Fruit fly (Drosophila melanogaster) whole organism, embryonic: ENCODE data around the gene CG8097.

Experiments
- Awh ChIP-seq: fragments of 200-800 bp; sonication (Bioruptor generic); IDR thresholded peaks from 2 replicates; pipeline ENCODE4, ENCODE4 v1.3.6; 2022; ENCODE audit warnings: missing biosample characterization, missing genetic modification characterization
- CG10366 ChIP-seq: fragments of 200-800 bp; sonication (Bioruptor generic); IDR thresholded peaks from 2 replicates; pipeline ENCODE4 v1.3.6; 2022; ENCODE audit warnings: missing biosample characterization, missing genetic modification characterization
- CG11504 ChIP-seq: fragments of 200-800 bp; sonication (Bioruptor generic); optimal IDR thresholded peaks from 3 replicates; lab custom pipeline; 2019; ENCODE audit warnings: missing biosample characterization, mild to moderate bottlenecking, missing genetic modification characterization, moderate library complexity
- CG13287 ChIP-seq: fragments of 200-800 bp; sonication (Bioruptor generic); IDR thresholded peaks from 2 replicates; pipeline ENCODE4 v1.3.6; 2022; ENCODE audit warnings: missing biosample characterization, missing genetic modification characterization; ENCODE audit not compliant: partially characterized antibody
- CG13624 ChIP-seq: fragments of 200-800 bp; sonication (Bioruptor generic); optimal IDR thresholded peaks from 2 replicates; lab custom pipeline; 2016; ENCODE audit warnings: missing biosample characterization, missing genetic modification characterization
- CG13894 ChIP-seq: fragments of 200-800 bp; sonication (Bioruptor generic); optimal IDR thresholded peaks from 3 replicates; lab custom pipeline; 2018; ENCODE audit warnings: missing biosample characterization, mild to moderate bottlenecking, missing genetic modification characterization, moderate library complexity
- CG14441 ChIP-seq: fragments of 200-800 bp; sonication (Bioruptor generic); IDR thresholded peaks from 2 replicates; pipeline ENCODE4 v1.3.6; 2022; ENCODE audit warnings: missing biosample characterization, missing genetic modification characterization
- CG15514 ChIP-seq: fragments of 200-800 bp; sonication (Bioruptor generic); optimal IDR thresholded peaks from 3 replicates; lab custom pipeline; 2017; ENCODE audit warnings: missing biosample characterization, missing genetic modification characterization, mild to moderate bottlenecking, moderate library complexity, missing genetic modification reagents
- CG17359 ChIP-seq: fragments of 200-800 bp; sonication (Bioruptor generic); optimal IDR thresholded peaks from 3 replicates; lab custom pipeline; 2018; ENCODE audit warnings: missing biosample characterization, mild to moderate bottlenecking, missing genetic modification characterization, moderate library complexity
- CG17802 ChIP-seq: fragments of 200-800 bp; sonication (Bioruptor generic); optimal IDR thresholded peaks from 2 replicates; lab custom pipeline; 2018; ENCODE audit warnings: missing biosample characterization, mild to moderate bottlenecking, missing genetic modification characterization, moderate library complexity
- CG1832 ChIP-seq: fragments of 200-800 bp; sonication (Bioruptor generic); optimal IDR thresholded peaks from 2 replicates; lab custom pipeline; 2017; ENCODE audit warnings: missing biosample characterization, mild to moderate bottlenecking, missing genetic modification characterization, inconsistent platforms
- CG18619 ChIP-seq: fragments of 200-800 bp; sonication (Bioruptor generic); optimal IDR thresholded peaks from 3 replicates; lab custom pipeline; 2017; ENCODE audit warnings: missing biosample characterization, mild to moderate bottlenecking, missing genetic modification characterization
- CG2712 ChIP-seq: fragments of 200-800 bp; optimal IDR thresholded peaks from 3 replicates; lab custom pipeline; 2019; ENCODE audit warnings: missing biosample characterization, mild to moderate bottlenecking, missing genetic modification characterization, moderate library complexity
- CG30403 ChIP-seq: fragments of 200-800 bp; sonication (Bioruptor generic); optimal IDR thresholded peaks from 3 replicates; lab custom pipeline; 2016; ENCODE audit warnings: missing biosample characterization, missing genetic modification characterization
- CG33557 ChIP-seq: fragments of 200-800 bp; sonication (Bioruptor generic); optimal IDR thresholded peaks from 2 replicates; lab custom pipeline; 2019; ENCODE audit warnings: missing biosample characterization, mild to moderate bottlenecking, missing genetic modification characterization, moderate library complexity
- CG34224 ChIP-seq: fragments of 200-800 bp; sonication (Bioruptor generic); IDR thresholded peaks from 3 replicates; pipeline ENCODE4 v1.3.6; 2022; ENCODE audit warnings: missing biosample characterization, missing genetic modification characterization; ENCODE audit not compliant: partially characterized antibody
- CG42726 ChIP-seq: fragments of 200-800 bp; sonication (Bioruptor generic); IDR thresholded peaks from 2 replicates; pipeline ENCODE4 v1.3.6; 2022; ENCODE audit warnings: missing biosample characterization, missing genetic modification characterization; ENCODE audit not compliant: partially characterized antibody
- CG4328 ChIP-seq: fragments of 200-800 bp; sonication (Bioruptor generic); optimal IDR thresholded peaks from 3 replicates; lab custom pipeline; 2017; ENCODE audit warnings: missing biosample characterization, missing genetic modification reagents, missing genetic modification characterization
- CG4730 ChIP-seq: fragments of 200-800 bp; sonication (Bioruptor generic); IDR thresholded peaks from 2 replicates; pipeline ENCODE4 v1.3.6; 2022; ENCODE audit warnings: missing biosample characterization, missing genetic modification characterization
- CG7357 ChIP-seq: fragments of 200-800 bp; sonication (Bioruptor generic); IDR thresholded peaks from 3 replicates; pipeline ENCODE4 v1.3.6; 2022; ENCODE audit warnings: missing biosample characterization, missing genetic modification characterization
- CG8478 ChIP-seq: fragments of >200 bp; optimal IDR thresholded peaks from 2 replicates; lab custom pipeline; 2018
- CG8944 ChIP-seq: fragments of 200-800 bp; sonication (Bioruptor generic); optimal IDR thresholded peaks from 3 replicates; lab custom pipeline; 2016; ENCODE audit warnings: missing biosample characterization, missing genetic modification characterization
- CG9437 ChIP-seq: fragments of 200-800 bp; sonication (Bioruptor generic); optimal IDR thresholded peaks from 2 replicates; lab custom pipeline; 2018; ENCODE audit warnings: missing biosample characterization, mild to moderate bottlenecking, missing genetic modification characterization
- D19A ChIP-seq: fragments of 200-800 bp; optimal IDR thresholded peaks from 3 replicates; lab custom pipeline; 2019; ENCODE audit warnings: missing biosample characterization, mild to moderate bottlenecking, missing genetic modification characterization, moderate library complexity
- Dip3 ChIP-seq: fragments of 200-800 bp; sonication (Bioruptor generic); optimal IDR thresholded peaks from 3 replicates; lab custom pipeline; 2016; ENCODE audit warnings: missing biosample characterization, missing genetic modification characterization
- Drgx ChIP-seq: fragments of 200-800 bp; sonication (Bioruptor generic); IDR thresholded peaks from 2 replicates; pipeline ENCODE4 v1.3.6; 2022; ENCODE audit warnings: missing biosample characterization, missing genetic modification characterization
- Gug ChIP-seq: fragments of 200-800 bp; sonication (Bioruptor generic); IDR thresholded peaks from 4 replicates; pipeline ENCODE4 v1.3.6; 2022; ENCODE audit warnings: missing biosample characterization, missing genetic modification characterization
- Lhr ChIP-seq: fragments of 200-800 bp; sonication (Bioruptor generic); optimal IDR thresholded peaks from 3 replicates; lab custom pipeline; 2017; ENCODE audit warnings: mild to moderate bottlenecking, missing biosample characterization, missing genetic modification reagents, missing genetic modification characterization
- Ptx1 ChIP-seq: fragments of 200-800 bp; sonication (Bioruptor generic); IDR thresholded peaks from 2 replicates; pipeline ENCODE4 v1.3.6; 2022; ENCODE audit warnings: missing biosample characterization, missing genetic modification characterization
- Sox102F ChIP-seq: fragments of 200-800 bp; sonication (Bioruptor generic); optimal IDR thresholded peaks from 2 replicates; lab custom pipeline; 2018; ENCODE audit warnings: missing biosample characterization, mild to moderate bottlenecking, missing genetic modification characterization, moderate library complexity
- ab ChIP-seq: fragments of 200-800 bp; sonication (Bioruptor generic); optimal IDR thresholded peaks from 2 replicates; lab custom pipeline; 2016; ENCODE audit warnings: missing biosample characterization, missing genetic modification characterization
- ap ChIP-seq: fragments of 200-800 bp; sonication (Bioruptor generic); IDR thresholded peaks from 2 replicates; pipeline ENCODE4 v1.3.6; 2022; ENCODE audit warnings: missing biosample characterization, missing genetic modification characterization
- az2 ChIP-seq: fragments of 200-800 bp; sonication (Bioruptor generic); optimal IDR thresholded peaks from 3 replicates; lab custom pipeline; 2016; ENCODE audit warnings: missing biosample characterization, missing genetic modification characterization
- dmrt11E ChIP-seq: fragments of 200-800 bp; sonication (Bioruptor generic); optimal IDR thresholded peaks from 3 replicates; lab custom pipeline; 2018; ENCODE audit warnings: missing biosample characterization, mild to moderate bottlenecking, missing genetic modification characterization, moderate library complexity
- dmrt99B ChIP-seq: fragments of 200-800 bp; sonication (Bioruptor generic); optimal IDR thresholded peaks from 2 replicates; lab custom pipeline; 2018; ENCODE audit warnings: missing biosample characterization, mild to moderate bottlenecking, missing genetic modification characterization, moderate library complexity
- dysf ChIP-seq: fragments of 200-800 bp; sonication (Bioruptor generic); IDR thresholded peaks from 3 replicates; pipeline ENCODE4 v1.3.6; 2022; ENCODE audit warnings: missing biosample characterization, missing genetic modification characterization
- en ChIP-seq: fragments of 200-800 bp; sonication (Bioruptor generic); optimal IDR thresholded peaks from 2 replicates; lab custom pipeline; 2016; ENCODE audit warnings: missing biosample characterization, missing genetic modification characterization
- fd3F ChIP-seq: fragments of 200-800 bp; sonication (Bioruptor generic); optimal IDR thresholded peaks from 2 replicates; lab custom pipeline; 2018; ENCODE audit warnings: missing biosample characterization, mild to moderate bottlenecking, missing genetic modification characterization, moderate library complexity
- ftz-f1 ChIP-seq: fragments of 200-800 bp; sonication (Bioruptor generic); optimal IDR thresholded peaks from 2 replicates; lab custom pipeline; 2016; ENCODE audit warnings: missing biosample characterization, missing genetic modification characterization
- gem ChIP-seq: fragments of 200-800 bp; sonication (Bioruptor generic); optimal IDR thresholded peaks from 2 replicates; lab custom pipeline; 2019; ENCODE audit warnings: missing biosample characterization, mild to moderate bottlenecking, missing genetic modification characterization, moderate library complexity
- gt ChIP-seq: fragments of 200-800 bp; sonication (Bioruptor generic); IDR thresholded peaks from 2 replicates; pipeline ENCODE4 v1.3.6; 2022; ENCODE audit warnings: missing biosample characterization, missing genetic modification characterization
- hkb ChIP-seq, 2 experiments: fragments of 200-800 bp in 1 of 2; fragments of >200 bp in 1 of 2; sonication (Bioruptor generic) in 1 of 2; IDR thresholded peaks in 1 of 2; optimal IDR thresholded peaks in 1 of 2; 2 replicates each; pipeline versions ENCODE4 v1.3.6 to Lab custom; 2017 to 2022; ENCODE audit warnings: missing biosample characterization in 1 of 2, missing genetic modification characterization in 1 of 2
- inv ChIP-seq: fragments of 200-800 bp; sonication (Bioruptor generic); IDR thresholded peaks from 2 replicates; pipeline ENCODE4 v1.3.6; 2022; ENCODE audit warnings: missing biosample characterization, missing genetic modification characterization; ENCODE audit not compliant: partially characterized antibody
- ken ChIP-seq: fragments of 200-800 bp; sonication (Bioruptor generic); IDR thresholded peaks from 3 replicates; pipeline ENCODE4 v1.3.6; 2022; ENCODE audit warnings: missing biosample characterization, missing genetic modification characterization
- nau ChIP-seq: fragments of 200-800 bp; sonication (Bioruptor generic); optimal IDR thresholded peaks from 3 replicates; lab custom pipeline; 2017; ENCODE audit warnings: missing biosample characterization, mild to moderate bottlenecking, missing genetic modification characterization, missing genetic modification reagents
- nmo ChIP-seq: fragments of 200-800 bp; sonication (Bioruptor generic); optimal IDR thresholded peaks from 2 replicates; lab custom pipeline; 2018; ENCODE audit warnings: missing biosample characterization, mild to moderate bottlenecking, missing genetic modification characterization, moderate library complexity
- prd ChIP-seq, 3 experiments: fragments of >200 bp in 2 of 3; fragments of 200-800 bp in 1 of 3; sonication (Bioruptor generic) in 1 of 3; optimal IDR thresholded peaks in 2 of 3; IDR thresholded peaks in 1 of 3; 2 replicates in 2 of 3; 3 replicates in 1 of 3; pipeline versions ENCODE4 v1.3.6 to Lab custom; 2017 to 2022; ENCODE audit warnings: missing biosample characterization in 1 of 3, missing genetic modification characterization in 1 of 3
- sima ChIP-seq: fragments of 200-800 bp; sonication (Bioruptor generic); optimal IDR thresholded peaks from 2 replicates; lab custom pipeline; 2016; ENCODE audit warnings: missing biosample characterization, missing genetic modification characterization
- slbo ChIP-seq: fragments of 200-800 bp; sonication (Bioruptor generic); IDR thresholded peaks from 2 replicates; pipeline ENCODE4 v1.3.6; 2022; ENCODE audit warnings: missing biosample characterization, missing genetic modification characterization

The CG8097 gene

dm6 chrX:15630815-15631214, 47.9 kb downstream of the CG8097 start (continued):
- no peak for TF ChIP-seq CG13287 (GFP tag; lab: Robert Waterston, UW)
- no peak for TF ChIP-seq ken (GFP tag; lab: Robert Waterston, UW)
- TF ChIP-seq CG34224 (GFP tag; lab: Robert Waterston, UW) = no peak
- TF ChIP-seq CG33557 (GFP tag; lab: Kevin White, UChicago) = no peak
- TF ChIP-seq Gug = no peak
- TF ChIP-seq slbo (GFP tag; lab: Robert Waterston, UW) = 0 out of 2 replicates have a peak, but pooled peaks have one; percentile 26
- no peak for TF ChIP-seq ab
- TF ChIP-seq az2 = no peak
- TF ChIP-seq nmo (GFP tag; lab: Kevin White, UChicago) = peak; percentile 21
- no peak for TF ChIP-seq CG2712 (tag; lab: Kevin White, UChicago)
- no peak for TF ChIP-seq CG13894 (tag; lab: Kevin White, UChicago)
- TF ChIP-seq CG1832 = no peak
- peak; percentile 9 for TF ChIP-seq CG30403 (GFP tag; lab: Kevin White, UChicago)
- TF ChIP-seq nau (GFP tag; lab: Kevin White, UChicago) = no peak
- TF ChIP-seq CG13624 (GFP tag; lab: Kevin White, UChicago) = no peak
- TF ChIP-seq CG4730 (GFP tag; lab: Robert Waterston, UW) = no peak
- TF ChIP-seq dmrt11E (tag; lab: Kevin White, UChicago) = no peak
- no peak for TF ChIP-seq CG17802 (tag; lab: Kevin White, UChicago)
- TF ChIP-seq CG7357 (GFP tag; lab: Robert Waterston, UW) = no peak
- 0 out of 3 replicates have a peak, but pooled peaks have one; percentile 19 for TF ChIP-seq dysf (GFP tag; lab: Robert Waterston, UW)
- no peak for TF ChIP-seq D19A
- peak; percentile 30; the same call in 1 of the 2 replicates for TF ChIP-seq Ptx1 (GFP tag; lab: Robert Waterston, UW)
- TF ChIP-seq CG8944 = no peak
- TF ChIP-seq CG10366 = peak; percentile 36; the same call in 1 of the 2 replicates
- TF ChIP-seq CG9437 = no peak
- no peak for TF ChIP-seq hkb (optimal IDR thresholded peaks at IDR 0.05; lab: Kevin White, UChicago)
- TF ChIP-seq hkb (GFP tag; IDR thresholded peaks at IDR 0.05; lab: Robert Waterston, UW) = 0 out of 2 replicates have a peak, but pooled peaks have one; percentile 15
- TF ChIP-seq Awh (GFP tag; lab: Robert Waterston, UW) = no peak
- peak; percentile 36 for TF ChIP-seq gem (tag; lab: Kevin White, UChicago)
- no peak for TF ChIP-seq gt (GFP tag; lab: Robert Waterston, UW)
- TF ChIP-seq CG8478 (lab: Kevin White, UChicago) = no peak
- TF ChIP-seq ap = no peak
- TF ChIP-seq CG11504 = peak; percentile 37
- no peak for TF ChIP-seq inv (GFP tag; lab: Robert Waterston, UW)
- no peak for TF ChIP-seq CG4328
- no peak for TF ChIP-seq Lhr (GFP tag; lab: Kevin White, UChicago)
- TF ChIP-seq CG18619 (GFP tag; lab: Kevin White, UChicago) = no peak
- TF ChIP-seq Dip3 (GFP tag; lab: Kevin White, UChicago) = no peak
- peak; percentile 20 for TF ChIP-seq CG17359 (tag; lab: Kevin White, UChicago)
- TF ChIP-seq sima (GFP tag; lab: Kevin White, UChicago) = no peak
- no peak for TF ChIP-seq prd (optimal IDR thresholded peaks at IDR 0.05; lab: Kevin White, UChicago)
- 0 out of 3 replicates have a peak, but pooled peaks have one; percentile 24 for TF ChIP-seq prd (GFP tag; IDR thresholded peaks at IDR 0.05; lab: Robert Waterston, UW)
- no peak for TF ChIP-seq CG42726 (GFP tag; lab: Robert Waterston, UW)
- TF ChIP-seq en = no peak
- no peak for TF ChIP-seq fd3F (GFP tag; lab: Kevin White, UChicago)
- peak; percentile 38 for TF ChIP-seq dmrt99B (tag; lab: Kevin White, UChicago)
- 0 out of 2 replicates have a peak, but pooled peaks have one; percentile 50 for TF ChIP-seq Drgx (GFP tag; lab: Robert Waterston, UW)
- TF ChIP-seq Sox102F (GFP tag; lab: Kevin White, UChicago) = peak; percentile 44
- no peak for TF ChIP-seq ftz-f1 (GFP tag; lab: Kevin White, UChicago)
- TF ChIP-seq CG15514 (GFP tag; lab: Kevin White, UChicago) = no peak
- TF ChIP-seq CG14441 = 0 out of 2 replicates have a peak, but pooled peaks have one; percentile 13
